Worm (Caenorhabditis elegans) whole organism, midembryonic: ENCODE results near the gene cyp-33C9.
"Not testable (repeated sequence)": the region's sequence is repeated elsewhere in the genome, so short reads cannot be mapped to it uniquely, and the experiment has no call there.

Source experiments
- T22C8.4 ChIP-seq: fragments of 200-800 bp; sonication (Bioruptor generic); IDR thresholded peaks from 2 replicates; pipeline ENCODE4 v1.3.6; 2022; ENCODE audit warnings: missing genetic modification characterization, missing compliant biosample characterization
- cog-1 ChIP-seq: sonication (generic microtip); optimal IDR thresholded peaks from 2 replicates; lab custom pipeline; 2016; ENCODE audit warnings: missing genetic modification characterization, missing compliant biosample characterization
- flt-1 ChIP-seq: fragments of 200-800 bp; sonication (Bioruptor generic); IDR thresholded peaks from 2 replicates; pipeline ENCODE4 v1.3.6; 2022; ENCODE audit warnings: missing genetic modification characterization, missing compliant biosample characterization
- klf-2 ChIP-seq: fragments of 200-800 bp; sonication (Bioruptor generic); conservative IDR thresholded peaks from 2 replicates; pipeline ENCODE4 v1.3.6; 2022; ENCODE audit warnings: missing genetic modification reagents, missing genetic modification characterization, missing compliant biosample characterization
- med-1 ChIP-seq: sonication (generic microtip); optimal IDR thresholded peaks from 2 replicates; lab custom pipeline; 2017; ENCODE audit warnings: missing genetic modification characterization, mild to moderate bottlenecking, missing compliant biosample characterization, antibody characterized with exemption, missing genetic modification reagents; ENCODE audit not compliant: insufficient read depth
- ref-1 ChIP-seq: fragments of 200-800 bp; sonication (Bioruptor generic); conservative IDR thresholded peaks from 2 replicates; pipeline ENCODE4 v1.3.6; 2022; ENCODE audit warnings: missing genetic modification reagents, missing genetic modification characterization, missing compliant biosample characterization
- tab-1 ChIP-seq: fragments of 200-800 bp; sonication (Bioruptor generic); IDR thresholded peaks from 2 replicates; pipeline ENCODE4 v1.3.6; 2022; ENCODE audit warnings: missing genetic modification characterization, missing compliant biosample characterization
- ztf-23 ChIP-seq: fragments of 200-800 bp; sonication (Bioruptor generic); IDR thresholded peaks from 2 replicates; pipeline ENCODE4 v1.3.6; 2022; ENCODE audit warnings: missing genetic modification reagents, missing genetic modification characterization, missing compliant biosample characterization
- ztf-29 ChIP-seq: fragments of 200-800 bp; sonication (Bioruptor generic); IDR thresholded peaks from 2 replicates; pipeline ENCODE4 v1.3.6; 2022; ENCODE audit warnings: missing genetic modification reagents, missing genetic modification characterization, missing compliant biosample characterization

The cyp-33C9 gene

DNA sequence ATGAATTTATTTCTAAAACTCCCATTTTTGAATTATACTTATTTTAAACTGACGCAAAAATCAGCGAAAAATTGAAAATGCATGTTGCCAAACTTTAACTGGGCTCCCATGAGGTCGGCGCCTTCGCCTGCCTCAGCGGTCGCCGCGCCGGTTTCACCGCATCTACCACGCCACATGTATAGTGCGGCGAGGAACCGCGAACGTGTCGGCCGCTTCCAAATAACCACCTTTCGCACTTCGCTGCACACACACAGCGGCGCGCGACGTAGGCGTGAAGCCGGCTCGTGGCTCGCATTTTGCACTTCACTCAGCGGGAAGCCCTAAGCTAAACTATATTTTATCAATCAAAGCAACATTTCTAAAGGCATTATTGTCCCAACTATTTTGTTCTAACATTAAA is 6.2 kb upstream of the cyp-33C9 start:
- no peak for TF ChIP-seq ref-1 (GFP tag; lab: Robert Waterston, UW)
- TF ChIP-seq cog-1 (tag; lab: Kevin White, UChicago): no peak
- TF ChIP-seq ztf-29 (GFP tag; lab: Robert Waterston, UW): no peak
- no peak for TF ChIP-seq flt-1 (GFP tag; lab: Robert Waterston, UW)
- no peak for TF ChIP-seq klf-2 (GFP tag; lab: Robert Waterston, UW)
- no peak for TF ChIP-seq ztf-23 (GFP tag; lab: Robert Waterston, UW)
- no peak for TF ChIP-seq tab-1 (GFP tag; lab: Robert Waterston, UW)
- no peak for TF ChIP-seq med-1 (GFP tag; lab: Kevin White, UChicago)
- TF ChIP-seq T22C8.4 (GFP tag; lab: Robert Waterston, UW): no peak

DNA sequence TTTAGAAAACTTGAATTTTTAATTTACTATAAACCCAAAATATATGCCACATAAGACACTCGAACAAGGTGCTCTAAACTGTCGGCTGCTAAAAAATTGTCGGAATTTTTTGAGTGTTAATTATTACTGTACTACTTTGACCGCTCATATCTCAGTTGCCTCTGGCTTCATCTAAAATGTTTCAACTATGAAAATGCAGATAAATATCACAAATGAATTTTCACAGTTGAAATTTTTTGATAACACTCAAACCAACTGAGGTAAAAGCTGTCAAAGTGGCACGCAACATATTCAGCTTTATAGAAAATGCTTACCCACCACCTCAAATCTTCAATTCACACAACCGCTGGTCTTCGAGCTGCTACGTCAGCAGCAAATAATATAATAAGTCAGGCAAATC is 5.6 kb downstream of the cyp-33C9 start, which contains the start of gene acs-21:
Gene acs-21, plus strand, starts transcription at position 301 of the 400 bp plus-strand sequence.
- no peak for TF ChIP-seq klf-2 (GFP tag; lab: Robert Waterston, UW)
- no peak for TF ChIP-seq T22C8.4 (GFP tag; lab: Robert Waterston, UW)
- TF ChIP-seq cog-1 (tag; lab: Kevin White, UChicago): no peak
- TF ChIP-seq ztf-23 (GFP tag; lab: Robert Waterston, UW): no peak

DNA sequence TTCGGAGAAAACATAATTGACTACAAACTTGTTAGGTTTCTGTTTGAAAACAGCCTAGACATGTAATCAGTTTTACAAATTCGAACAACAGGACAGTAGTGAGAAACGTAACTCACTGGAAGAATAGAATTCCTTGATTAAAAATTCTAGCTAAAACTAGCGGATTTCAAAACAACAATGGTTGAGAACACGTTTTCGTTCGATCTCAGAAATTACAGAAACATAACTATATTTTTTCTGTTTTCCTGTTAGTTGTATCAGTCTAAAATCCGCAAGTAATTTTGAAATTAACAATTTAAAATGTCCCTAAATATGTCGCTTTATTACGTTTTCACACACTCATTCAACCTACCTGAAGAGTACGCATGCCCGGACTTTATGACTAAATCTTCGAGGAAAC is 8.1 kb downstream of the cyp-33C9 start, which contains the start of gene srt-8:
Gene srt-8, plus strand, starts transcription at position 301 of the 400 bp plus-strand sequence.
- TF ChIP-seq flt-1 (GFP tag; lab: Robert Waterston, UW): no peak
- TF ChIP-seq tab-1 (GFP tag; lab: Robert Waterston, UW): no peak
- TF ChIP-seq klf-2 (GFP tag; lab: Robert Waterston, UW): no peak
- TF ChIP-seq cog-1 (tag; lab: Kevin White, UChicago): no peak
- TF ChIP-seq T22C8.4 (GFP tag; lab: Robert Waterston, UW): no peak
- no peak for TF ChIP-seq ztf-29 (GFP tag; lab: Robert Waterston, UW)
- no peak for TF ChIP-seq ref-1 (GFP tag; lab: Robert Waterston, UW)
- no peak for TF ChIP-seq ztf-23 (GFP tag; lab: Robert Waterston, UW)

DNA sequence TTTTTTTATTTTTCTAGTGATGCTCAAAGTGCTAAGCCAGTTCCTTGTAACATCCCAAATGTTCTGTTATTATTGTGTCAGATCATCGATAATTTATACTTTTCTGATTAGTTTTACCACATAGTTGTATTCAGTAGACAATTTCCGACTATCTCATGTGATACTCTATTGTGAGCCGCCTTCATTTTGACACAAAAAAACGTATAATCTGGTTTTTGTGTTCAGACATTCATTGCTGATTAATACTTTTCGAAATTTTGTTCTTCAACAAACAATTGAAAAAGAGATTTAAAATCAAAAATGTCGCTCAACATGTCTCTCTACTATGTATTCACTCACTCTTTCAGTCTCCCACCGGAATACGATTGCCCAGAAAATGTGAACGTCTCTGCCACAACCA is 12.9 kb downstream of the cyp-33C9 start, which contains the start of gene srt-7:
Gene srt-7, plus strand, starts transcription at position 301 of the 400 bp plus-strand sequence.
- TF ChIP-seq tab-1 (GFP tag; lab: Robert Waterston, UW): no peak
- TF ChIP-seq klf-2 (GFP tag; lab: Robert Waterston, UW): no peak
- TF ChIP-seq med-1 (GFP tag; lab: Kevin White, UChicago): no peak

DNA sequence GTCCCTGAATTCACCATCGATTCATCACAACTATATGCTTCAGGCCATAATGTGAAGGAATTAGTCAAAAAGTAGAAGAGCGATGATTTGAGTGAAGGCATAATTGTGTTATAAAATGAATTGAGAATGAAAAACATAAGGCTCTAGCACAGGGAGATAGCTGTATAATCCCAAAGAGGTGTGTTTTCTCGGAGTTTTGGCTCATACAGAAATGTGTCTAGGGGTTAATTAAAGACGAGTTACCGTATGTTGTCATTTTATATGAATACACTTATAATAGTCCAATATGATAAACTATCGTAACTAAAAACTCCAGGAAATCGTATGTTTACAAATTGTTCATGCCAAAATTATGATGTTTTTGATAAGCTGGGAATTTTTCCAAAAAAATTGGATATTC is 13.6 kb downstream of the cyp-33C9 start, which contains the start of gene srt-5:
Gene srt-5, minus strand, starts transcription at position 101 of the 400 bp plus-strand sequence.
- no peak for TF ChIP-seq med-1 (GFP tag; lab: Kevin White, UChicago)
- TF ChIP-seq ztf-29 (GFP tag; lab: Robert Waterston, UW): no peak
- no peak for TF ChIP-seq flt-1 (GFP tag; lab: Robert Waterston, UW)
- no peak for TF ChIP-seq ref-1 (GFP tag; lab: Robert Waterston, UW)
- no peak for TF ChIP-seq cog-1 (tag; lab: Kevin White, UChicago)
- TF ChIP-seq ztf-23 (GFP tag; lab: Robert Waterston, UW): no peak
- TF ChIP-seq T22C8.4 (GFP tag; lab: Robert Waterston, UW): no peak
- no peak for TF ChIP-seq tab-1 (GFP tag; lab: Robert Waterston, UW)

DNA sequence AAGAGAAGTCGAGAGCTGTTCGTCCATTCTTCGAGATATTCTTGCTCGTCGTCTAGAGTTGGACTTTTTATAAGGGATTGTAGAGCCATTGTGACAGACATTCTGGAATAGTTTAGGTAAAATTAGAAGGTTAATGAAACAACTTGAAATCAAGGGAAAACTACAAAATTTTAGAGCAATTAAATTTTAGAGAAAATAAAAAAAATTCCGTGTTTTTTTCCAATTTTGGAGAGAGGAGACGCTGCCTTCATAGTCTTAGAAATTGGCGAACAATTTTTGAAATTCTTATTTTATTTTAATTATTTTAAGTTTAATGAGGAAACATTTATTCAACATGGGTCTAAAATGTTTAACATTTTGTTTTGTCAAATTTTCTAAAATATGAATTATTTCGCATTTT is 22.8 kb downstream of the cyp-33C9 start, which contains the start of gene C50H11.13:
Gene C50H11.13, minus strand, starts transcription at position 101 of the 400 bp plus-strand sequence.
- TF ChIP-seq flt-1 (GFP tag; lab: Robert Waterston, UW) (no peak), tab-1 (GFP tag; lab: Robert Waterston, UW) (no peak), ref-1 (GFP tag; lab: Robert Waterston, UW) (no peak), ztf-23 (GFP tag; lab: Robert Waterston, UW) (no peak), T22C8.4 (GFP tag; lab: Robert Waterston, UW) (no peak), klf-2 (GFP tag; lab: Robert Waterston, UW) (no peak), cog-1 (tag; lab: Kevin White, UChicago) (no peak), ztf-29 (GFP tag; lab: Robert Waterston, UW) (no peak), med-1 (GFP tag; lab: Kevin White, UChicago) (no peak)

DNA sequence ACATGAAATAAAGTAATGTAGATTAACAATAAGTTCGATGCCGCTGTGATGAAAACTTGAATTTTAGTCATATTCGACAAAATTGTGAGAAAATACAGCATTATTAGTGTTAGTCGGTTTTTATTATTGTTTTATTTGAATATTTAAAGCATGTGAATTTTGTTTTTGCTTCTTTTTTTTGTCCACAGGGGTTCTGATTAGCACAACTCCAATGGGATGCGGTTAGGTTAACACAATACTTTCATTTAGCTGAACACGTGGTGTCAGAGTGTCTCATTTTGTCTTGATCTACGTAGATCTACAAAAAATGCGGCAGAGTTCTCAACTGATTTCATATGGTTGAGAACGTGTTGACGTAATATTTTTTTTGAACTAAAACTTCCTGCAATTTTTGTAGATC is 25.3 kb downstream of the cyp-33C9 start, which contains the start of gene str-40:
Gene str-40, minus strand, starts transcription at position 101 of the 400 bp plus-strand sequence.
- TF ChIP-seq klf-2 (GFP tag; lab: Robert Waterston, UW) (no peak), tab-1 (GFP tag; lab: Robert Waterston, UW) (no peak), cog-1 (tag; lab: Kevin White, UChicago) (no peak), T22C8.4 (GFP tag; lab: Robert Waterston, UW) (no peak), med-1 (GFP tag; lab: Kevin White, UChicago) (no peak), ztf-29 (GFP tag; lab: Robert Waterston, UW) (no peak), flt-1 (GFP tag; lab: Robert Waterston, UW) (no peak), ref-1 (GFP tag; lab: Robert Waterston, UW) (no peak), ztf-23 (GFP tag; lab: Robert Waterston, UW) (no peak)

DNA sequence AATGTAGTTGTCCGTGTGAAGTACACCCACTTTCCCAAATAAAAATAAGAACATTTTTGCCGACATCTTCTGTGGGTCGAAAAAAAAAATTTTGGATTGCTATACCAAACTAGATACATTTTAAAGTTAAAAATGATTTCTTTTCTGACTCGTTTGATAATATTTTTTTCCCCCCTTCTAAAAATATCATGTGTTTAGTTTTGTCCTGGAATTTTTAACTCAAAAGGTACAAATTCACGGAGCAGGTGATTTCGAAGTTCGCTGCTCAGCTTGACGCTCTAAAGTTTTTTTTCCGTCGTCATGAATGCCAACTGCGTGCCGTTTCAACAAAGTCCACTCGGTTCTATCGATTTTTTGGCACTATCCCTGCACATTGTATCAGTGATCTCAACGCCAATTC is 28.4 kb downstream of the cyp-33C9 start, which contains the start of gene srh-185:
Gene srh-185, plus strand, starts transcription at position 301 of the 400 bp plus-strand sequence.
- TF ChIP-seq med-1 (GFP tag; lab: Kevin White, UChicago): no peak
- TF ChIP-seq ztf-29 (GFP tag; lab: Robert Waterston, UW): no peak
- no peak for TF ChIP-seq ztf-23 (GFP tag; lab: Robert Waterston, UW)
- no peak for TF ChIP-seq tab-1 (GFP tag; lab: Robert Waterston, UW)
- TF ChIP-seq ref-1 (GFP tag; lab: Robert Waterston, UW): no peak
- TF ChIP-seq T22C8.4 (GFP tag; lab: Robert Waterston, UW): no peak

DNA sequence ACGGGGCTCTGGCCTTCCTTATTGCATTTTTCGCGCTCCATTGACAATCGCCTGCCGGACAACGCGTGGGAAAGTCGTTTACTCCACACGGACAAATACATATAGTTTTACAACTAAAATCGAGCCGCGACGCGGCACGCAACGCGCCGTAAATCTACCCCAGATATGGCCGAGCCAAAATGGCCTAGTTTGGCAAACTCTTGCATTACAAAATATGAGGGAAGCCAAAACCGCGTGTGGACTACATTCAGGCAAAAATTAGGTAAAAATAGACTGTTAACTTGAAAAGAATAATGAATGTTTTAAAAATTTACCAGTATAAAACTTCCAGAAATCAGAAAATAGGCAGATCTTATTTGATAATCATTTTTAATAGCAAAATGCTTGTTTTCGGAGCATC is 29.9 kb downstream of the cyp-33C9 start, which contains the start of gene srt-16:
Gene srt-16, minus strand, starts transcription at position 101 of the 400 bp plus-strand sequence.
- not testable (repeated sequence) for TF ChIP-seq cog-1 (tag; lab: Kevin White, UChicago); klf-2 (GFP tag; lab: Robert Waterston, UW); ref-1 (GFP tag; lab: Robert Waterston, UW)
